Fruit fly (Drosophila melanogaster): ENCODE measurements around the gene CG34155.

Gene CG34155

dm6 chr3R:30526799-30527465, 33.1 kb downstream of the CG34155 start, which contains the start of gene jdp (continued):
- TF ChIP-seq zfh2 (GFP tag; optimal IDR thresholded peaks at IDR 0.05), result no peak
- TF ChIP-seq CG15479 (GFP tag; optimal IDR thresholded peaks at IDR 0.05), result no peak
- TF ChIP-seq zen2 (GFP tag; IDR thresholded peaks at IDR 0.05; ENCODE audit: partially characterized antibody), result peak; percentile 9; the same call in 1 of the 3 replicates
- no peak for TF ChIP-seq Dip2 (GFP tag; IDR thresholded peaks at IDR 0.05)
- TF ChIP-seq ewg (GFP tag; optimal IDR thresholded peaks at IDR 0.05), result no peak
- TF ChIP-seq pb (GFP tag; optimal IDR thresholded peaks at IDR 0.05), result no peak
- no peak for TF ChIP-seq CG34422 (GFP tag; IDR thresholded peaks at IDR 0.05)
- no peak for TF ChIP-seq CG12659 (GFP tag; optimal IDR thresholded peaks at IDR 0.05)
- TF ChIP-seq CG2129 (GFP tag; IDR thresholded peaks at IDR 0.05; ENCODE audit: partially characterized antibody), result no peak
- no peak for TF ChIP-seq CG14667 (GFP tag; IDR thresholded peaks at IDR 0.05)
- no peak for TF ChIP-seq CG11504 (tag; optimal IDR thresholded peaks at IDR 0.05)
- TF ChIP-seq Myb (GFP tag; optimal IDR thresholded peaks at IDR 0.05), result peak; percentile 36

dm6 chr3R:30525629-30526028, 34.4 kb downstream of the CG34155 start:
- no peak for TF ChIP-seq CG15514 (GFP tag; optimal IDR thresholded peaks at IDR 0.05)
- no peak for TF ChIP-seq Dfd (GFP tag; optimal IDR thresholded peaks at IDR 0.05)
- 0 out of 2 replicates have a peak, but pooled peaks have one; percentile 3 for TF ChIP-seq sisA (GFP tag; IDR thresholded peaks at IDR 0.05)
- TF ChIP-seq Aef1 (GFP tag; IDR thresholded peaks at IDR 0.05), result peak; percentile 12; the same call in 1 of the 3 replicates
- TF ChIP-seq Med (GFP tag), result peak; percentile 63
- TF ChIP-seq E2f1 (GFP tag; IDR thresholded peaks at IDR 0.05), result no peak
- TF ChIP-seq Ada2b (GFP tag; IDR thresholded peaks at IDR 0.05), result 0 out of 2 replicates have a peak, but pooled peaks have one; percentile 21
- peak; percentile 56 for TF ChIP-seq Ets65A (GFP tag)
- no peak for TF ChIP-seq Bdp1 (GFP tag; optimal IDR thresholded peaks at IDR 0.05)
- TF ChIP-seq Optix (GFP tag; IDR thresholded peaks at IDR 0.05), result no peak
- no peak for TF ChIP-seq Six4 (GFP tag; optimal IDR thresholded peaks at IDR 0.05)
- TF ChIP-seq da (GFP tag; optimal IDR thresholded peaks at IDR 0.05), result no peak
- TF ChIP-seq CG6254 (GFP tag; optimal IDR thresholded peaks at IDR 0.05), result no peak
- TF ChIP-seq Drgx (GFP tag; IDR thresholded peaks at IDR 0.05), result peak; percentile 26; the same call in 1 of the 2 replicates

DNA sequence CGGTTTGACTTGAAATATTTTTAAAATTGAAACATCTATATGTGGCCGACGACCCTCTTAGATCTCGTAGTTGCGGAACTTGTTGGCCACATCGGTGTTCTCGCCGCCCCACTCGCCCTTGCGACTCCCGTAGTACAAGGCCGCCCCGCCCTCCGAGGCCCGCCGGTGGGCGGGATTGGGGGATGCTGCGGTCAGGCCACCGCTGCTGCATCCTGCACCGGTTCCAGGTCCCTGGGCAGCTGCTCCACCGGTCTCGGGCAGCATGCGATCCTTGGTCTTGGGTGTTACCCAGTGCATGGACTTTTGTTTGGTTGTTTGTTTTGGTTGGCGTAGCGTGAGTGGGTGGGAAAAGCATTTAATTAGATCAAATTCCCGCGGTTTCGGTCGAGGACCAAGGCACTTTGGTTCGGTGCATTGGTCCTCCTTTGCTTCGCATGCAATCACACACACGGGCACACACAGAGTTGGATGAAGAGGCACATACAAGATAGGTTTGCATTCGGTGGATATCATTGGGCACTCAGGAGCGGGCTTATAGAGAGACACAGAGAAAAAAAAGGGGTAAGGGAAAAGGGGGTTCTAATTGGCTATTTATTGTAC, 41.6 kb downstream of the CG34155 start:
- TF ChIP-seq Kr (GFP tag; optimal IDR thresholded peaks at IDR 0.05), result no peak
- TF ChIP-seq CG11456 (GFP tag; IDR thresholded peaks at IDR 0.05), result no peak
- TF ChIP-seq CG15601 (tag; optimal IDR thresholded peaks at IDR 0.05), result no peak
- TF ChIP-seq Doc3 (GFP tag; IDR thresholded peaks at IDR 0.05; ENCODE audit: partially characterized antibody), result no peak
- TF ChIP-seq CG18011 (GFP tag; optimal IDR thresholded peaks at IDR 0.05), result no peak
- TF ChIP-seq da (GFP tag; optimal IDR thresholded peaks at IDR 0.05), result no peak
- TF ChIP-seq dimm (GFP tag; IDR thresholded peaks at IDR 0.05), result peak; percentile 21; the same call in 1 of the 2 replicates
- no peak for TF ChIP-seq Ets97D (GFP tag; optimal IDR thresholded peaks at IDR 0.05)
- peak; percentile 78 for TF ChIP-seq Hr39 (optimal IDR thresholded peaks at IDR 0.05)
- TF ChIP-seq Gsc (GFP tag; IDR thresholded peaks at IDR 0.05), result 0 out of 2 replicates have a peak, but pooled peaks have one; percentile 9
- TF ChIP-seq zen (tag; optimal IDR thresholded peaks at IDR 0.05), result no peak
- TF ChIP-seq CG18764 (GFP tag; optimal IDR thresholded peaks at IDR 0.05), result no peak
- peak; percentile 90 for TF ChIP-seq Ets65A (GFP tag)

All from whole organism, embryonic.